Worm (Caenorhabditis elegans): ENCODE measurements around the gene inf-1.

DNA sequence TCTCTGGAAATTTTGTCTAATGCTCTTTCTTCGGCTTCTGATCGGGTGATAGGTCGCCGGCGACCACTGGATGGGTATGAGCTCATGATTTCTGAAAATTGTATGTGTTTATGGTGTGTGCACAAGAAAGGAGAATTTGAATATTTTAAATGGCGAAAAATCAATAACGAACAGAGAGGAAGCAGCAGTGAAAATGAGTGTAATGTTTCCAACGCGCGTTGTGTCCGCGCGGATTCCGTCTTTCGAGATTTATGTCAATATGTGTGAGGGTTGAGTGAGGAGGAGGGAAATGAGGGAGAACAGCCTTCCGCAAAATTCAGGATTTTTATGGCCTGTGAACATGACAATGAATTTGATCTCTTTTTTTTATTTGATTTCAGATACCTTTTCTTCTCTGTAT is 1.2 kb upstream of the inf-1 start, which contains the start of gene flap-1:
- TF ChIP-seq mab-5 (tag; optimal IDR thresholded peaks at IDR 0.05): no peak
- TF ChIP-seq zip-8 (tag; optimal IDR thresholded peaks at IDR 0.05): no peak
- TF ChIP-seq pha-4 (tag; optimal IDR thresholded peaks at IDR 0.05): peak; percentile 41
- TF ChIP-seq ham-2 (GFP tag; optimal IDR thresholded peaks at IDR 0.05): no peak
- no peak for TF ChIP-seq unc-39 (tag; optimal IDR thresholded peaks at IDR 0.05)
- no peak for TF ChIP-seq ztf-11 (tag; optimal IDR thresholded peaks at IDR 0.05)
- no peak for TF ChIP-seq ces-1 (GFP tag; optimal IDR thresholded peaks at IDR 0.05)
- TF ChIP-seq lsy-2 (tag; optimal IDR thresholded peaks at IDR 0.05): no peak
- TF ChIP-seq unc-62 (GFP tag; optimal IDR thresholded peaks at IDR 0.05): no peak
- TF ChIP-seq nhr-28 (tag; optimal IDR thresholded peaks at IDR 0.05): no peak
- TF ChIP-seq mep-1 (tag; optimal IDR thresholded peaks at IDR 0.05): no peak
- TF ChIP-seq elt-3 (tag; optimal IDR thresholded peaks at IDR 0.05): no peak
- no peak for TF ChIP-seq snpc-4 (tag; optimal IDR thresholded peaks at IDR 0.05)
- TF ChIP-seq bed-3 (GFP tag; optimal IDR thresholded peaks at IDR 0.05): no peak
